Fruit fly (Drosophila melanogaster): ENCODE measurements around the gene CG12985.
A peak's percentile ranks its signal among the peaks of the same experiment; 100 is the strongest.

Gene CG12985

dm6 chrX:17880269-17880889 lies 3.1 kb upstream of the CG12985 start (continued):
- TF ChIP-seq h (optimal IDR thresholded peaks at IDR 0.05) (no peak), Lhr (GFP tag; optimal IDR thresholded peaks at IDR 0.05) (peak; percentile 77), Bteb2 (GFP tag; optimal IDR thresholded peaks at IDR 0.05) (peak; percentile 93), CG30431 (GFP tag; optimal IDR thresholded peaks at IDR 0.05) (peak; percentile 89), E2f1 (GFP tag; IDR thresholded peaks at IDR 0.05) (peak; percentile 93), danr (GFP tag; IDR thresholded peaks at IDR 0.05) (peak; percentile 91), exex (tag; optimal IDR thresholded peaks at IDR 0.05) (peak; percentile 78), dmrt99B (tag; optimal IDR thresholded peaks at IDR 0.05) (peak; percentile 96), fru (optimal IDR thresholded peaks at IDR 0.05) (no peak), usp (GFP tag; optimal IDR thresholded peaks at IDR 0.05) (no peak), Adf1 (GFP tag; IDR thresholded peaks at IDR 0.05) (peak; percentile 81), slbo (GFP tag; IDR thresholded peaks at IDR 0.05) (peak; percentile 98), CG18011 (GFP tag; optimal IDR thresholded peaks at IDR 0.05) (peak; percentile 82), CG11456 (GFP tag; IDR thresholded peaks at IDR 0.05) (peak; percentile 98), zfh1 (GFP tag; IDR thresholded peaks at IDR 0.05) (peak; percentile 93), CG15601 (tag; optimal IDR thresholded peaks at IDR 0.05) (peak; percentile 92), CG2875 (GFP tag; optimal IDR thresholded peaks at IDR 0.05) (peak; percentile 93), CG4404 (GFP tag; IDR thresholded peaks at IDR 0.05) (peak; percentile 90), CG9727 (GFP tag; optimal IDR thresholded peaks at IDR 0.05) (peak; percentile 91), CG1024 (GFP tag; IDR thresholded peaks at IDR 0.05) (peak; percentile 87), D19A (tag; optimal IDR thresholded peaks at IDR 0.05) (peak; percentile 82), cg (GFP tag; optimal IDR thresholded peaks at IDR 0.05) (peak; percentile 67), p53 (GFP tag; optimal IDR thresholded peaks at IDR 0.05) (peak; percentile 78), CG10267 (tag; optimal IDR thresholded peaks at IDR 0.05) (peak; percentile 72), CG12299 (tag; optimal IDR thresholded peaks at IDR 0.05) (peak; percentile 93), Usf (GFP tag; optimal IDR thresholded peaks at IDR 0.05) (peak; percentile 91), CG7372 (GFP tag; IDR thresholded peaks at IDR 0.05) (peak; percentile 95), Vsx1 (GFP tag; optimal IDR thresholded peaks at IDR 0.05) (peak; percentile 76), Elba2 (GFP tag; optimal IDR thresholded peaks at IDR 0.05) (no peak), lbe (GFP tag; optimal IDR thresholded peaks at IDR 0.05) (peak; percentile 95), CG10321 (GFP tag; IDR thresholded peaks at IDR 0.05) (peak; percentile 72), fu2 (GFP tag; optimal IDR thresholded peaks at IDR 0.05) (peak; percentile 95), pfk (GFP tag; optimal IDR thresholded peaks at IDR 0.05) (peak; percentile 7), CG1647 (GFP tag; optimal IDR thresholded peaks at IDR 0.05) (peak; percentile 91), CG2116 (GFP tag; optimal IDR thresholded peaks at IDR 0.05) (peak; percentile 50), Mes4 (GFP tag; optimal IDR thresholded peaks at IDR 0.05) (peak; percentile 86), CG10979 (tag; optimal IDR thresholded peaks at IDR 0.05) (peak; percentile 85), sqz (GFP tag; optimal IDR thresholded peaks at IDR 0.05) (peak; percentile 88), CG16863 (GFP tag; optimal IDR thresholded peaks at IDR 0.05) (peak; percentile 95), al (GFP tag; IDR thresholded peaks at IDR 0.05) (peak; percentile 93), schlank (tag; optimal IDR thresholded peaks at IDR 0.05) (peak; percentile 96), CG10654 (GFP tag; optimal IDR thresholded peaks at IDR 0.05) (peak; percentile 85), Bdp1 (GFP tag; optimal IDR thresholded peaks at IDR 0.05) (peak; percentile 84), CG2889 (GFP tag; IDR thresholded peaks at IDR 0.05) (peak; percentile 96), Dek (tag; optimal IDR thresholded peaks at IDR 0.05) (peak; percentile 95), Side (GFP tag; optimal IDR thresholded peaks at IDR 0.05) (peak; percentile 96), Fer2 (tag; optimal IDR thresholded peaks at IDR 0.05) (peak; percentile 92), vvl (GFP tag; IDR thresholded peaks at IDR 0.05) (peak; percentile 98), en (GFP tag; optimal IDR thresholded peaks at IDR 0.05) (peak; percentile 88), emc (GFP tag; optimal IDR thresholded peaks at IDR 0.05) (peak; percentile 79), CG4360 (GFP tag; IDR thresholded peaks at IDR 0.05) (peak; percentile 71; the same call in 1 of the 2 replicates)

Measured in whole organism, embryonic.